Worm (Caenorhabditis elegans) whole organism, L3 larva: ENCODE measurements around the gene srt-34.
A peak's percentile ranks its signal among the peaks of the same experiment; 100 is the strongest.

Source experiments
- R02D3.7 ChIP-seq: fragments of 150-350 bp; optimal IDR thresholded peaks from 2 replicates; lab custom pipeline; 2014; ENCODE audit warnings: missing biosample characterization, missing genetic modification characterization
- ZK546.5 ChIP-seq: sonication (generic microtip); optimal IDR thresholded peaks from 2 replicates; lab custom pipeline; 2017; ENCODE audit warnings: missing biosample characterization, missing genetic modification characterization
- ama-1 ChIP-seq: fragments of 150-350 bp; optimal IDR thresholded peaks from 2 replicates; lab custom pipeline; 2018
- ceh-82 ChIP-seq: fragments of 150-350 bp; optimal IDR thresholded peaks from 2 replicates; lab custom pipeline; 2014; ENCODE audit warnings: missing biosample characterization, missing genetic modification characterization
- ceh-9 ChIP-seq: sonication (generic microtip); optimal IDR thresholded peaks from 2 replicates; lab custom pipeline; 2018; ENCODE audit warnings: missing biosample characterization, missing genetic modification characterization
- egl-5 ChIP-seq: fragments of 150-350 bp; optimal IDR thresholded peaks from 2 replicates; lab custom pipeline; 2017; ENCODE audit warnings: missing biosample characterization, missing genetic modification reagents, missing genetic modification characterization, inconsistent platforms
- fkh-10 ChIP-seq: sonication (generic microtip); optimal IDR thresholded peaks from 2 replicates; lab custom pipeline; 2017; ENCODE audit warnings: missing biosample characterization, missing genetic modification reagents, missing genetic modification characterization
- fkh-2 ChIP-seq: fragments of 150-350 bp; optimal IDR thresholded peaks from 2 replicates; lab custom pipeline; 2014; ENCODE audit warnings: missing biosample characterization, missing genetic modification reagents, missing genetic modification characterization
- hmg-11 ChIP-seq: sonication (generic microtip); optimal IDR thresholded peaks from 2 replicates; lab custom pipeline; 2016; ENCODE audit warnings: missing genetic modification characterization, missing compliant biosample characterization
- lin-15B ChIP-seq: fragments of 150-350 bp; optimal IDR thresholded peaks from 2 replicates; lab custom pipeline; 2014; ENCODE audit warnings: missing biosample characterization, missing genetic modification characterization
- lsy-12 ChIP-seq: sonication (generic microtip); optimal IDR thresholded peaks from 2 replicates; lab custom pipeline; 2016; ENCODE audit warnings: mild to moderate bottlenecking, missing genetic modification characterization, missing compliant biosample characterization
- mdl-1 ChIP-seq: fragments of 150-350 bp; optimal IDR thresholded peaks from 2 replicates; lab custom pipeline; 2014; ENCODE audit warnings: missing biosample characterization, missing genetic modification characterization
- mml-1 ChIP-seq: fragments of 150-350 bp; sonication (generic microtip); optimal IDR thresholded peaks from 3 replicates; lab custom pipeline; 2014; ENCODE audit warnings: missing biosample characterization, missing genetic modification characterization
- nfya-1 ChIP-seq: sonication (generic microtip); optimal IDR thresholded peaks from 2 replicates; lab custom pipeline; 2017; ENCODE audit warnings: missing genetic modification characterization, mild to moderate bottlenecking, missing compliant biosample characterization, antibody characterized with exemption, moderate library complexity; ENCODE audit not compliant: insufficient read depth
- nhr-12 ChIP-seq: fragments of 150-350 bp; optimal IDR thresholded peaks from 2 replicates; lab custom pipeline; 2014; ENCODE audit warnings: missing biosample characterization, missing genetic modification characterization
- nhr-237 ChIP-seq: fragments of 150-350 bp; optimal IDR thresholded peaks from 2 replicates; lab custom pipeline; 2014; ENCODE audit warnings: missing biosample characterization, missing genetic modification characterization
- nhr-25 ChIP-seq: sonication (generic microtip); optimal IDR thresholded peaks from 2 replicates; lab custom pipeline; 2017; ENCODE audit warnings: missing biosample characterization, missing genetic modification characterization
- nhr-28 ChIP-seq: fragments of 150-350 bp; optimal IDR thresholded peaks from 2 replicates; lab custom pipeline; 2014; ENCODE audit warnings: missing biosample characterization, missing genetic modification characterization
- nhr-76 ChIP-seq: fragments of 150-350 bp; sonication (generic microtip); optimal IDR thresholded peaks from 5 replicates; lab custom pipeline; 2014; ENCODE audit warnings: missing biosample characterization, missing genetic modification characterization
- nhr-77 ChIP-seq: fragments of 150-350 bp; optimal IDR thresholded peaks from 2 replicates; lab custom pipeline; 2014; ENCODE audit warnings: missing biosample characterization, missing genetic modification characterization
- pha-4 ChIP-seq: fragments of 150-350 bp; optimal IDR thresholded peaks from 2 replicates; lab custom pipeline; 2014; ENCODE audit warnings: missing biosample characterization, missing genetic modification reagents, missing genetic modification characterization
- pqm-1 ChIP-seq: fragments of 150-350 bp; optimal IDR thresholded peaks from 2 replicates; lab custom pipeline; 2017; ENCODE audit warnings: missing biosample characterization, missing genetic modification characterization, inconsistent platforms
- sea-2 ChIP-seq: fragments of 150-350 bp; sonication (generic microtip); optimal IDR thresholded peaks from 4 replicates; lab custom pipeline; 2014; ENCODE audit warnings: missing biosample characterization, missing genetic modification reagents, missing genetic modification characterization
- skn-1 ChIP-seq: fragments of 150-350 bp; optimal IDR thresholded peaks from 2 replicates; lab custom pipeline; 2014; ENCODE audit warnings: missing biosample characterization, missing genetic modification characterization
- tbx-2 ChIP-seq: sonication (generic microtip); optimal IDR thresholded peaks from 2 replicates; lab custom pipeline; 2016; ENCODE audit warnings: mild to moderate bottlenecking, missing genetic modification characterization, missing compliant biosample characterization
- unc-39 ChIP-seq: sonication (generic microtip); optimal IDR thresholded peaks from 4 replicates; lab custom pipeline; 2017; ENCODE audit warnings: missing biosample characterization, missing genetic modification characterization
- zag-1 ChIP-seq: fragments of 150-350 bp; optimal IDR thresholded peaks from 2 replicates; lab custom pipeline; 2014; ENCODE audit warnings: missing biosample characterization, missing genetic modification characterization
- ztf-4 ChIP-seq: fragments of 150-350 bp; optimal IDR thresholded peaks from 2 replicates; lab custom pipeline; 2014; ENCODE audit warnings: missing biosample characterization, missing genetic modification characterization

srt-34 gene

ce11 chrV:2832666-2833065 lies 14.6 kb upstream of the srt-34 start, which contains the start of gene srj-50:
srj-50 (plus strand) TSS chrV:2832966.
- TF ChIP-seq nhr-12 = no peak

- TF ChIP-seq ceh-82 (tag; lab: Kevin White, UChicago) (no peak), nhr-76 (tag; lab: Kevin White, UChicago) (no peak), unc-39 (tag; lab: Kevin White, UChicago) (no peak), mdl-1 (tag; lab: Kevin White, UChicago) (no peak), egl-5 (tag; lab: Kevin White, UChicago) (no peak), nhr-77 (tag; lab: Kevin White, UChicago) (no peak), ceh-9 (tag; lab: Kevin White, UChicago) (no peak), pqm-1 (tag; lab: Kevin White, UChicago) (no peak), mml-1 (tag; lab: Kevin White, UChicago) (no peak), ztf-4 (no peak), nhr-237 (tag; lab: Kevin White, UChicago) (no peak), fkh-2 (tag; lab: Kevin White, UChicago) (no peak), ama-1 (lab: Kevin White, UChicago) (no peak), zag-1 (tag; lab: Kevin White, UChicago) (no peak), lsy-12 (tag; lab: Kevin White, UChicago) (no peak)
- TF ChIP-seq, all 47 proteins: peak for 0
These were observed 12.8 kb upstream of the srt-34 start, which contains the start of gene srw-2 for ce11 chrV:2830817-2831216. srw-2 (plus strand) TSS chrV:2830878.

ce11 chrV:2826815-2827214 lies 8.8 kb upstream of the srt-34 start, which contains the start of gene T03D3.5:
T03D3.5 (minus strand) TSS chrV:2826835.
- TF ChIP-seq hmg-11 (tag; lab: Kevin White, UChicago) = peak; percentile 87
- no peak for TF ChIP-seq mdl-1 (tag; lab: Kevin White, UChicago)
- TF ChIP-seq, all 47 proteins: peak for 1

- TF ChIP-seq lsy-12 (tag; lab: Kevin White, UChicago) (no peak), tbx-2 (tag; lab: Kevin White, UChicago) (no peak), ama-1 (lab: Kevin White, UChicago) (no peak)
These were observed 8.0 kb upstream of the srt-34 start for ce11 chrV:2825978-2826377.

ce11 chrV:2821618-2822272 lies 3.7 kb upstream of the srt-34 start, which contains the start of gene srh-36:
srh-36 (minus strand) TSS chrV:2821668.
- TF ChIP-seq mml-1 (tag; lab: Kevin White, UChicago) = no peak
- TF ChIP-seq nfya-1 (tag; lab: Kevin White, UChicago) = peak; percentile 46

ce11 chrV:2815956-2816355 lies 2.1 kb downstream of the srt-34 start, which contains the start of gene F54E2.5:
F54E2.5 (minus strand) TSS chrV:2816056.
- TF ChIP-seq pha-4 (tag; lab: Kevin White, UChicago) (no peak), nhr-25 (no peak), lin-15B (tag; lab: Kevin White, UChicago) (no peak), sea-2 (no peak), skn-1 (tag; lab: Kevin White, UChicago) (no peak), R02D3.7 (tag; lab: Kevin White, UChicago) (no peak)

- TF ChIP-seq ZK546.5 (no peak), fkh-10 (GFP tag; lab: Kevin White, UChicago) (no peak), ceh-82 (tag; lab: Kevin White, UChicago) (no peak), nhr-76 (tag; lab: Kevin White, UChicago) (no peak), nhr-28 (tag; lab: Kevin White, UChicago) (no peak)
These were observed 4.2 kb downstream of the srt-34 start, which contains the start of gene F54E2.9 for ce11 chrV:2813856-2814255. F54E2.9 (minus strand) TSS chrV:2813987.
